Fruit fly (Drosophila melanogaster) whole organism, prepupa: ENCODE data around the gene CG15322.

Experiments used
- Blimp-1 ChIP-seq: fragments of 200-800 bp; sonication (Bioruptor generic); optimal IDR thresholded peaks from 3 replicates; lab custom pipeline; 2017; ENCODE audit warnings: missing biosample characterization, missing genetic modification characterization, mild to moderate bottlenecking, moderate library complexity, missing genetic modification reagents
- CG10631 ChIP-seq: fragments of 200-800 bp; sonication (Bioruptor generic); optimal IDR thresholded peaks from 2 replicates; lab custom pipeline; 2016; ENCODE audit warnings: missing biosample characterization, missing genetic modification characterization
- CG11762 ChIP-seq: fragments of 200-800 bp; sonication (Bioruptor generic); optimal IDR thresholded peaks from 3 replicates; lab custom pipeline; 2016; ENCODE audit warnings: missing biosample characterization, missing genetic modification characterization; ENCODE audit not compliant: insufficient read depth
- CG15336 ChIP-seq: fragments of 200-800 bp; sonication (Bioruptor generic); IDR thresholded peaks from 2 replicates; pipeline ENCODE4 v1.3.6; 2022; ENCODE audit warnings: missing biosample characterization, missing genetic modification characterization
- CG16779 ChIP-seq: fragments of 200-800 bp; sonication (Bioruptor generic); optimal IDR thresholded peaks from 3 replicates; lab custom pipeline; 2017; ENCODE audit warnings: missing biosample characterization, mild to moderate bottlenecking, missing genetic modification characterization
- CG3032 ChIP-seq: fragments of 200-800 bp; optimal IDR thresholded peaks from 2 replicates; lab custom pipeline; 2019; ENCODE audit warnings: missing biosample characterization, mild to moderate bottlenecking, missing genetic modification characterization, moderate library complexity
- CG32006 ChIP-seq: fragments of 200-800 bp; sonication (Bioruptor generic); optimal IDR thresholded peaks from 3 replicates; lab custom pipeline; 2017; ENCODE audit warnings: missing biosample characterization, mild to moderate bottlenecking, missing genetic modification characterization
- CG34406 ChIP-seq: fragments of 200-800 bp; sonication (Bioruptor generic); optimal IDR thresholded peaks from 3 replicates; lab custom pipeline; 2016; ENCODE audit warnings: missing biosample characterization, missing genetic modification characterization
- CG3919 ChIP-seq: fragments of 200-800 bp; sonication (Bioruptor generic); optimal IDR thresholded peaks from 3 replicates; lab custom pipeline; 2016; ENCODE audit warnings: missing biosample characterization, missing genetic modification characterization
- CG6163 ChIP-seq: fragments of 200-800 bp; sonication (Bioruptor generic); IDR thresholded peaks from 3 replicates; pipeline ENCODE4 v1.3.6; 2022; ENCODE audit warnings: missing biosample characterization, missing genetic modification characterization
- CG6276 ChIP-seq: fragments of 200-800 bp; sonication (Bioruptor generic); optimal IDR thresholded peaks from 2 replicates; lab custom pipeline; 2017; ENCODE audit warnings: missing biosample characterization, mild to moderate bottlenecking, missing genetic modification characterization
- CG6808 ChIP-seq: fragments of 200-800 bp; sonication (Bioruptor generic); optimal IDR thresholded peaks from 3 replicates; lab custom pipeline; 2017; ENCODE audit warnings: missing biosample characterization, missing genetic modification characterization, mild to moderate bottlenecking, moderate library complexity, missing genetic modification reagents
- CG6854 ChIP-seq: fragments of 200-800 bp; sonication (Bioruptor generic); optimal IDR thresholded peaks from 2 replicates; lab custom pipeline; 2017; ENCODE audit warnings: missing biosample characterization, mild to moderate bottlenecking, missing genetic modification characterization
- CG7368 ChIP-seq: fragments of 200-800 bp; sonication (Bioruptor generic); optimal IDR thresholded peaks from 3 replicates; lab custom pipeline; 2016; ENCODE audit warnings: missing biosample characterization, missing genetic modification characterization
- CG8632 ChIP-seq: fragments of 200-800 bp; sonication (Bioruptor generic); optimal IDR thresholded peaks from 3 replicates; lab custom pipeline; 2016; ENCODE audit warnings: missing biosample characterization, missing genetic modification characterization
- CG9139 ChIP-seq: fragments of 200-800 bp; sonication (Bioruptor generic); optimal IDR thresholded peaks from 3 replicates; lab custom pipeline; 2017; ENCODE audit warnings: missing biosample characterization, mild to moderate bottlenecking, missing genetic modification characterization
- Eip78C ChIP-seq: fragments of 200-800 bp; sonication (Bioruptor generic); peaks from one replicate; lab custom pipeline; 2016; ENCODE audit warnings: missing biosample characterization, missing genetic modification characterization
- Ets96B ChIP-seq: fragments of 200-800 bp; optimal IDR thresholded peaks from 2 replicates; lab custom pipeline; 2019; ENCODE audit warnings: missing biosample characterization, mild to moderate bottlenecking, missing genetic modification characterization, moderate library complexity
- Hr38 ChIP-seq: sonication (Bioruptor generic); optimal IDR thresholded peaks from 2 replicates; lab custom pipeline; 2016; ENCODE audit warnings: missing biosample characterization, missing genetic modification characterization
- Hr39 ChIP-seq: fragments of 200-800 bp; sonication (Bioruptor generic); optimal IDR thresholded peaks from 2 replicates; lab custom pipeline; 2016; ENCODE audit warnings: missing biosample characterization, missing genetic modification characterization
- Lpt ChIP-seq: fragments of 200-800 bp; sonication (Bioruptor generic); optimal IDR thresholded peaks from 3 replicates; lab custom pipeline; 2016; ENCODE audit warnings: missing biosample characterization, missing genetic modification characterization
- OdsH ChIP-seq: fragments of 200-800 bp; sonication (Bioruptor generic); optimal IDR thresholded peaks from 3 replicates; lab custom pipeline; 2016; ENCODE audit warnings: missing biosample characterization, missing genetic modification characterization
- Smox ChIP-seq: fragments of 200-800 bp; sonication (Bioruptor generic); optimal IDR thresholded peaks from 3 replicates; lab custom pipeline; 2016; ENCODE audit warnings: missing biosample characterization, missing genetic modification characterization
- Sox102F ChIP-seq: fragments of 200-800 bp; sonication (Bioruptor generic); optimal IDR thresholded peaks from 2 replicates; lab custom pipeline; 2016; ENCODE audit warnings: missing biosample characterization, mild to moderate bottlenecking, missing genetic modification characterization
- Sox14 ChIP-seq: fragments of 200-800 bp; sonication (Bioruptor generic); optimal IDR thresholded peaks from 3 replicates; lab custom pipeline; 2016; ENCODE audit warnings: missing biosample characterization, missing genetic modification characterization
- cyc ChIP-seq: fragments of 200-800 bp; sonication (Bioruptor generic); optimal IDR thresholded peaks from 3 replicates; lab custom pipeline; 2016; ENCODE audit warnings: missing biosample characterization, missing genetic modification characterization
- dsx ChIP-seq: fragments of 200-800 bp; optimal IDR thresholded peaks from 3 replicates; lab custom pipeline; 2019; ENCODE audit warnings: missing biosample characterization, mild to moderate bottlenecking, missing genetic modification characterization, moderate library complexity; ENCODE audit not compliant: poor library complexity, severe bottlenecking
- esn ChIP-seq: fragments of 200-800 bp; sonication (Bioruptor generic); optimal IDR thresholded peaks from 2 replicates; lab custom pipeline; 2016; ENCODE audit warnings: missing biosample characterization, mild to moderate bottlenecking, missing genetic modification characterization, moderate library complexity
- fd59A ChIP-seq: fragments of 200-800 bp; sonication (Bioruptor generic); optimal IDR thresholded peaks from 2 replicates; lab custom pipeline; 2017; ENCODE audit warnings: missing biosample characterization, mild to moderate bottlenecking, missing genetic modification characterization, missing genetic modification reagents
- fd85E ChIP-seq: fragments of 200-800 bp; sonication (Bioruptor generic); optimal IDR thresholded peaks from 3 replicates; lab custom pipeline; 2016; ENCODE audit warnings: missing biosample characterization, missing genetic modification characterization
- fkh ChIP-seq: fragments of 200-800 bp; sonication (Bioruptor generic); optimal IDR thresholded peaks from 3 replicates; lab custom pipeline; 2017; ENCODE audit warnings: missing biosample characterization, mild to moderate bottlenecking, missing genetic modification characterization, moderate library complexity
- net ChIP-seq: fragments of 200-800 bp; sonication (Bioruptor generic); optimal IDR thresholded peaks from 3 replicates; lab custom pipeline; 2016; ENCODE audit warnings: missing biosample characterization, missing genetic modification characterization
- pdm3 ChIP-seq: fragments of 200-800 bp; sonication (Bioruptor generic); optimal IDR thresholded peaks from 3 replicates; lab custom pipeline; 2016; ENCODE audit warnings: missing biosample characterization, missing genetic modification characterization
- salr ChIP-seq, 2 experiments: fragments of 200-800 bp; sonication (Bioruptor generic); optimal IDR thresholded peaks; 3 replicates each; lab custom pipeline; 2016 to 2018; ENCODE audit warnings: missing biosample characterization in 2 of 2, missing genetic modification characterization in 2 of 2, mild to moderate bottlenecking in 1 of 2
- spab ChIP-seq: fragments of 200-800 bp; sonication (Bioruptor generic); optimal IDR thresholded peaks from 2 replicates; lab custom pipeline; 2017; ENCODE audit warnings: missing biosample characterization, mild to moderate bottlenecking, missing genetic modification characterization, missing genetic modification reagents
- ss ChIP-seq, 2 experiments: fragments of 200-800 bp; sonication (Bioruptor generic); optimal IDR thresholded peaks; 2 replicates in 1 of 2; 3 replicates in 1 of 2; lab custom pipeline; 2017 to 2018; ENCODE audit warnings: mild to moderate bottlenecking in 2 of 2, missing biosample characterization in 2 of 2, missing genetic modification characterization in 2 of 2, moderate library complexity in 1 of 2
- svp ChIP-seq: fragments of 200-800 bp; sonication (Bioruptor generic); peaks from one replicate; lab custom pipeline; 2016; ENCODE audit warnings: missing biosample characterization, missing genetic modification characterization
- topi ChIP-seq: fragments of 200-800 bp; sonication (Bioruptor generic); optimal IDR thresholded peaks from 3 replicates; lab custom pipeline; 2016; ENCODE audit warnings: missing biosample characterization, missing genetic modification characterization
- vri ChIP-seq: fragments of 200-800 bp; sonication (Bioruptor generic); optimal IDR thresholded peaks from 3 replicates; lab custom pipeline; 2016; ENCODE audit warnings: missing biosample characterization, mild to moderate bottlenecking, missing genetic modification characterization

CG15322 gene

dm6 chrX:20158943-20159385 lies 25.6 kb downstream of the CG15322 start (continued):
- TF ChIP-seq CG9139 (GFP tag; lab: Kevin White, UChicago) (peak; percentile 32), OdsH (GFP tag; lab: Kevin White, UChicago) (no peak), CG15336 (peak; percentile 43; the same call in 1 of the 2 replicates), CG34406 (GFP tag; lab: Kevin White, UChicago) (peak; percentile 19), Lpt (peak; percentile 15)

dm6 chrX:20159679-20160140 lies 26.3 kb downstream of the CG15322 start, which contains the start of gene Rab35:
Gene Rab35, minus strand, starts transcription at chrX:20159872.
- TF ChIP-seq CG6808 (GFP tag; lab: Kevin White, UChicago) (no peak), Eip78C (peak; percentile 34), esn (GFP tag; lab: Kevin White, UChicago) (peak; percentile 22), CG6276 (GFP tag; lab: Kevin White, UChicago) (no peak), Hr39 (GFP tag; lab: Kevin White, UChicago) (peak; percentile 16), topi (GFP tag; lab: Kevin White, UChicago) (peak; percentile 11), CG3032 (no peak), cyc (GFP tag; lab: Kevin White, UChicago) (peak; percentile 4), svp (peak; percentile 24), Blimp-1 (GFP tag; lab: Kevin White, UChicago) (no peak), pdm3 (GFP tag; lab: Kevin White, UChicago) (no peak), CG10631 (GFP tag; lab: Kevin White, UChicago) (peak; percentile 25), fd85E (no peak), OdsH (GFP tag; lab: Kevin White, UChicago) (peak; percentile 6), CG15336 (no peak)

- TF ChIP-seq esn (GFP tag; lab: Kevin White, UChicago) = peak; percentile 3
- TF ChIP-seq dsx (GFP tag; lab: Kevin White, UChicago) = no peak
Measured at dm6 chrX:20162586-20162985, 29.2 kb downstream of the CG15322 start.

- TF ChIP-seq CG9139 (GFP tag; lab: Kevin White, UChicago) (no peak), Eip78C (peak; percentile 3), CG8632 (GFP tag; lab: Kevin White, UChicago) (no peak), Smox (GFP tag; lab: Kevin White, UChicago) (no peak), CG10631 (GFP tag; lab: Kevin White, UChicago) (no peak)
Measured at dm6 chrX:20165773-20166412, 32.5 kb downstream of the CG15322 start, which contains the start of gene Phf7. Gene Phf7, minus strand, starts transcription at chrX:20165830.

- TF ChIP-seq CG6276 (GFP tag; lab: Kevin White, UChicago) (peak; percentile 89), CG6854 (GFP tag; lab: Kevin White, UChicago) (peak; percentile 89), Hr38 (no peak), CG7368 (GFP tag; lab: Kevin White, UChicago) (peak; percentile 29), CG11762 (peak; percentile 20), Blimp-1 (GFP tag; lab: Kevin White, UChicago) (peak; percentile 11), svp (peak; percentile 78), pdm3 (GFP tag; lab: Kevin White, UChicago) (no peak), net (GFP tag; lab: Kevin White, UChicago) (peak; percentile 48), fkh (GFP tag; lab: Kevin White, UChicago) (peak; percentile 93), Sox102F (GFP tag; lab: Kevin White, UChicago) (no peak), CG16779 (peak; percentile 75), CG6808 (GFP tag; lab: Kevin White, UChicago) (peak; percentile 87), spab (GFP tag; lab: Kevin White, UChicago) (peak; percentile 68), salr (GFP tag; optimal IDR thresholded peaks at IDR 0.05; lab: Kevin White, UChicago) (peak in 1 of 2 experiments; percentile 36), vri (no peak), Sox14 (GFP tag; lab: Kevin White, UChicago) (peak; percentile 25), CG6163 (GFP tag; lab: Robert Waterston, UW) (peak; percentile 50; the same call in 1 of the 3 replicates), CG32006 (GFP tag; lab: Kevin White, UChicago) (peak; percentile 1), fd59A (GFP tag; lab: Kevin White, UChicago) (no peak), Ets96B (tag; lab: Kevin White, UChicago) (peak; percentile 28), ss (GFP tag; optimal IDR thresholded peaks at IDR 0.05; lab: Kevin White, UChicago) (peak; percentile 93 to 94), CG3919 (peak; percentile 33), CG3032 (peak; percentile 12), CG34406 (GFP tag; lab: Kevin White, UChicago) (no peak)
Measured at dm6 chrX:20166484-20167038, 33.2 kb downstream of the CG15322 start, which contains the start of gene CG9577. Gene CG9577, plus strand, starts transcription at chrX:20166673.
